Worm (Caenorhabditis elegans) whole organism, L4/young adult: ENCODE data around the gene clpp-1.

Source experiments
- dao-5 ChIP-seq: sonication (generic microtip); optimal IDR thresholded peaks from 2 replicates; lab custom pipeline; 2016; ENCODE audit warnings: missing genotype, missing genetic modification characterization, moderate library complexity, missing compliant biosample characterization
- him-1 ChIP-seq: sonication (generic microtip); optimal IDR thresholded peaks from 2 replicates; lab custom pipeline; 2016; ENCODE audit warnings: missing genotype, missing genetic modification reagents, missing genetic modification characterization, missing compliant biosample characterization

- TF ChIP-seq dao-5 (tag; lab: Kevin White, UChicago) (no peak), him-1 (no peak)
Measured at ce11 chrII:10349915-10350314, 47.3 kb upstream of the clpp-1 start, which contains the start of gene stip-1.
